Worm (Caenorhabditis elegans) whole organism, young adult: Measurements from ENCODE around the gene F18E3.11.

Experiments used
- C06A6.2 ChIP-seq: fragments of 200-800 bp; sonication (Bioruptor generic); conservative IDR thresholded peaks from 2 replicates; pipeline ENCODE4 v1.3.6; 2022; ENCODE audit warnings: missing genetic modification characterization, missing compliant biosample characterization
- C17E4.6 ChIP-seq: fragments of 200-800 bp; sonication (Bioruptor generic); IDR thresholded peaks from 2 replicates; pipeline ENCODE4 v1.3.6; 2022; ENCODE audit warnings: missing genetic modification reagents, missing genetic modification characterization, missing compliant biosample characterization
- D2030.7 ChIP-seq: fragments of 200-800 bp; sonication (Bioruptor generic); IDR thresholded peaks from 2 replicates; pipeline ENCODE4 v1.3.6; 2022; ENCODE audit warnings: missing genetic modification reagents, missing genetic modification characterization, missing compliant biosample characterization
- F49E8.2 ChIP-seq: sonication (generic microtip); optimal IDR thresholded peaks from 3 replicates; lab custom pipeline; 2017; ENCODE audit warnings: missing genetic modification characterization, mild to moderate bottlenecking, missing compliant biosample characterization, antibody characterized with exemption, moderate library complexity; ENCODE audit not compliant: insufficient read depth
- Y53G8AR.9 ChIP-seq: fragments of 200-800 bp; sonication (Bioruptor generic); conservative IDR thresholded peaks from 2 replicates; pipeline ENCODE4 v1.3.6; 2022; ENCODE audit warnings: missing genetic modification reagents, missing genetic modification characterization, missing compliant biosample characterization
- Y67H2A.10 ChIP-seq: fragments of 200-800 bp; sonication (Bioruptor generic); conservative IDR thresholded peaks from 2 replicates; pipeline ENCODE4 v1.3.6; 2022; ENCODE audit warnings: missing genetic modification reagents, missing genetic modification characterization, missing compliant biosample characterization
- aptf-2 ChIP-seq: fragments of 200-800 bp; sonication (Bioruptor generic); conservative IDR thresholded peaks from 2 replicates; pipeline ENCODE4 v1.3.6; 2022; ENCODE audit warnings: missing genetic modification reagents, missing genetic modification characterization, missing compliant biosample characterization
- aptf-3 ChIP-seq: fragments of 200-800 bp; sonication (Bioruptor generic); IDR thresholded peaks from 2 replicates; pipeline ENCODE4 v1.3.6; 2022; ENCODE audit warnings: missing genetic modification characterization, missing compliant biosample characterization
- attf-3 ChIP-seq: fragments of 200-800 bp; sonication (Bioruptor generic); conservative IDR thresholded peaks from 2 replicates; pipeline ENCODE4 v1.3.6; 2022; ENCODE audit warnings: missing genetic modification reagents, missing genetic modification characterization, missing compliant biosample characterization
- attf-6 ChIP-seq: fragments of 200-800 bp; sonication (Bioruptor generic); IDR thresholded peaks from 2 replicates; pipeline ENCODE4 v1.3.6; 2022; ENCODE audit warnings: missing genetic modification reagents, missing genetic modification characterization, missing compliant biosample characterization
- bed-2 ChIP-seq: fragments of 200-800 bp; sonication (Bioruptor generic); IDR thresholded peaks from 2 replicates; pipeline ENCODE4 v1.3.6; 2022; ENCODE audit warnings: missing genetic modification reagents, missing genetic modification characterization, missing compliant biosample characterization
- ccch-3 ChIP-seq: fragments of 200-800 bp; sonication (Bioruptor generic); optimal IDR thresholded peaks from 2 replicates; lab custom pipeline; 2018; ENCODE audit warnings: mild to moderate bottlenecking, missing genetic modification characterization, missing compliant biosample characterization
- cebp-1 ChIP-seq, 2 experiments: fragments of 200-800 bp in 1 of 2; sonication (Bioruptor generic) in 1 of 2; sonication (generic microtip) in 1 of 2; IDR thresholded peaks in 1 of 2; optimal IDR thresholded peaks in 1 of 2; 2 replicates each; pipeline versions ENCODE4 v1.3.6 to Lab custom; 2017 to 2022; ENCODE audit warnings: missing compliant biosample characterization in 2 of 2, missing genetic modification characterization in 2 of 2, mild to moderate bottlenecking in 1 of 2, missing genetic modification reagents in 1 of 2, moderate library complexity in 1 of 2
- cebp-2 ChIP-seq: fragments of 200-800 bp; sonication (Bioruptor generic); IDR thresholded peaks from 2 replicates; pipeline ENCODE4 v1.3.6; 2022; ENCODE audit warnings: missing genetic modification characterization, missing compliant biosample characterization
- ceh-58 ChIP-seq: fragments of 200-800 bp; sonication (Bioruptor generic); IDR thresholded peaks from 2 replicates; pipeline ENCODE4 v1.3.6; 2022; ENCODE audit warnings: missing genetic modification characterization, missing compliant biosample characterization
- ceh-91 ChIP-seq: fragments of 200-800 bp; sonication (Bioruptor generic); IDR thresholded peaks from 2 replicates; pipeline ENCODE4 v1.3.6; 2022; ENCODE audit warnings: missing genetic modification reagents, missing genetic modification characterization, missing compliant biosample characterization
- dox-1 ChIP-seq: fragments of 200-800 bp; sonication (Bioruptor generic); IDR thresholded peaks from 2 replicates; pipeline ENCODE4 v1.3.6; 2022; ENCODE audit warnings: missing genetic modification reagents, missing genetic modification characterization, missing compliant biosample characterization
- efl-1 ChIP-seq: fragments of 150-350 bp; optimal IDR thresholded peaks from 2 replicates; lab custom pipeline; 2014; ENCODE audit warnings: missing biosample characterization, missing genetic modification reagents, missing genetic modification characterization
- egl-18 ChIP-seq: fragments of 200-800 bp; sonication (Bioruptor generic); IDR thresholded peaks from 2 replicates; pipeline ENCODE4 v1.3.6; 2022; ENCODE audit warnings: missing genetic modification reagents, missing genetic modification characterization, missing compliant biosample characterization
- gei-17 ChIP-seq: fragments of 200-800 bp; sonication (Bioruptor generic); optimal IDR thresholded peaks from 2 replicates; lab custom pipeline; 2018; ENCODE audit warnings: mild to moderate bottlenecking, missing genetic modification characterization, missing compliant biosample characterization
- him-1 ChIP-seq: sonication (generic microtip); optimal IDR thresholded peaks from 2 replicates; lab custom pipeline; 2016; ENCODE audit warnings: missing genotype, missing genetic modification reagents, missing genetic modification characterization, missing compliant biosample characterization
- hlh-26 ChIP-seq: fragments of 200-800 bp; sonication (Bioruptor generic); conservative IDR thresholded peaks from 2 replicates; pipeline ENCODE4 v1.3.6; 2022; ENCODE audit warnings: missing genetic modification reagents, missing genetic modification characterization, missing compliant biosample characterization
- hsf-1 ChIP-seq: fragments of 200-800 bp; sonication (Bioruptor generic); IDR thresholded peaks from 2 replicates; pipeline ENCODE4 v1.3.6; 2022; ENCODE audit warnings: missing genetic modification reagents, missing genetic modification characterization, missing compliant biosample characterization
- lin-35 ChIP-seq, 3 experiments: fragments of 150-350 bp in 2 of 3; sonication (generic microtip) in 1 of 3; optimal IDR thresholded peaks; 2 replicates each; lab custom pipeline; 2014 to 2018; ENCODE audit warnings: missing biosample characterization in 3 of 3, missing genetic modification characterization in 3 of 3, missing genetic modification reagents in 3 of 3
- lin-40 ChIP-seq: sonication (generic microtip); optimal IDR thresholded peaks from 2 replicates; lab custom pipeline; 2016; ENCODE audit warnings: missing genetic modification characterization, mild to moderate bottlenecking, missing compliant biosample characterization, missing genotype, missing genetic modification reagents
- lin-54 ChIP-seq: fragments of 200-800 bp; sonication (Bioruptor generic); optimal IDR thresholded peaks from 2 replicates; lab custom pipeline; 2018; ENCODE audit warnings: mild to moderate bottlenecking, missing genetic modification characterization, missing compliant biosample characterization
- lsy-27 ChIP-seq: sonication (generic microtip); optimal IDR thresholded peaks from 2 replicates; lab custom pipeline; 2017; ENCODE audit warnings: missing genetic modification characterization, mild to moderate bottlenecking, missing compliant biosample characterization, antibody characterized with exemption, missing genotype, borderline replicate concordance; ENCODE audit not compliant: insufficient read depth
- mcd-1 ChIP-seq: fragments of 200-800 bp; sonication (Bioruptor generic); IDR thresholded peaks from 2 replicates; pipeline ENCODE4 v1.3.6; 2022; ENCODE audit warnings: missing genetic modification reagents, missing genetic modification characterization, missing compliant biosample characterization
- nfya-1 ChIP-seq: sonication (generic microtip); optimal IDR thresholded peaks from 2 replicates; lab custom pipeline; 2017; ENCODE audit warnings: antibody characterized with exemption, missing compliant biosample characterization, missing genetic modification characterization, borderline replicate concordance; ENCODE audit not compliant: insufficient read depth
- nfyb-1 ChIP-seq: fragments of 200-800 bp; sonication (Bioruptor generic); IDR thresholded peaks from 2 replicates; pipeline ENCODE4 v1.3.6; 2022; ENCODE audit warnings: missing genetic modification reagents, missing genetic modification characterization, missing compliant biosample characterization
- nhr-80 ChIP-seq: sonication (generic microtip); optimal IDR thresholded peaks from 2 replicates; lab custom pipeline; 2016; ENCODE audit warnings: missing genetic modification characterization, missing compliant biosample characterization
- rcor-1 ChIP-seq: fragments of 200-800 bp; sonication (Bioruptor generic); IDR thresholded peaks from 2 replicates; pipeline ENCODE4 v1.3.6; 2022; ENCODE audit warnings: missing genetic modification reagents, missing genetic modification characterization, missing compliant biosample characterization
- rpc-1 ChIP-seq, 2 experiments: fragments of 150-350 bp in 1 of 2; sonication (generic microtip) in 1 of 2; optimal IDR thresholded peaks; 2 replicates each; lab custom pipeline; 2014 to 2018; ENCODE audit warnings: missing biosample characterization in 1 of 2, missing genetic modification characterization in 1 of 2, missing genetic modification reagents in 1 of 2, missing genotype in 1 of 2
- sdz-38 ChIP-seq: sonication (generic microtip); optimal IDR thresholded peaks from 2 replicates; lab custom pipeline; 2016; ENCODE audit warnings: missing genotype, missing genetic modification characterization, missing compliant biosample characterization
- sea-2 ChIP-seq: fragments of 200-800 bp; sonication (Bioruptor generic); IDR thresholded peaks from 2 replicates; pipeline ENCODE4 v1.3.6; 2022; ENCODE audit warnings: missing genetic modification characterization, missing compliant biosample characterization
- sptf-2 ChIP-seq: fragments of 200-800 bp; sonication (Bioruptor generic); optimal IDR thresholded peaks from 2 replicates; lab custom pipeline; 2018; ENCODE audit warnings: mild to moderate bottlenecking, missing genetic modification characterization, missing compliant biosample characterization
- zfh-2 ChIP-seq: fragments of 200-800 bp; sonication (Bioruptor generic); conservative IDR thresholded peaks from 2 replicates; pipeline ENCODE4 v1.3.6; 2022; ENCODE audit warnings: missing genetic modification reagents, missing genetic modification characterization, missing compliant biosample characterization
- zim-3 ChIP-seq: sonication (generic microtip); optimal IDR thresholded peaks from 2 replicates; lab custom pipeline; 2017; ENCODE audit warnings: mild to moderate bottlenecking, missing genetic modification characterization, moderate library complexity, missing compliant biosample characterization
- ztf-18 ChIP-seq: sonication (generic microtip); optimal IDR thresholded peaks from 2 replicates; lab custom pipeline; 2016; ENCODE audit warnings: missing genotype, mild to moderate bottlenecking, missing genetic modification characterization, missing compliant biosample characterization

Gene F18E3.11

ce11 chrV:7408520-7408919 is 4.8 kb upstream of the F18E3.11 start, which contains the start of gene srt-6:
srt-6 (minus strand) TSS chrV:7408814.
- TF ChIP-seq rcor-1 (GFP tag; lab: Robert Waterston, UW) (no peak), attf-3 (GFP tag; lab: Robert Waterston, UW) (no peak), lin-54 (GFP tag; lab: Kevin White, UChicago) (no peak), aptf-2 (no peak), cebp-1 (GFP tag; IDR thresholded peaks at IDR 0.05; lab: Robert Waterston, UW) (no peak), cebp-1 (tag; optimal IDR thresholded peaks at IDR 0.05; lab: Kevin White, UChicago) (no peak), cebp-2 (GFP tag; lab: Robert Waterston, UW) (no peak), mcd-1 (no peak), hsf-1 (no peak), ceh-58 (GFP tag; lab: Robert Waterston, UW) (no peak), zfh-2 (GFP tag; lab: Robert Waterston, UW) (no peak), zim-3 (tag; lab: Kevin White, UChicago) (no peak), ccch-3 (GFP tag; lab: Kevin White, UChicago) (no peak), sea-2 (GFP tag; lab: Robert Waterston, UW) (no peak), Y53G8AR.9 (GFP tag; lab: Robert Waterston, UW) (no peak)

ce11 chrV:7409599-7409998 is 3.7 kb upstream of the F18E3.11 start, which contains the start of gene R13D7.2:
R13D7.2 (plus strand) TSS chrV:7409899.
- TF ChIP-seq sdz-38 (tag; lab: Kevin White, UChicago) (no peak), ztf-18 (no peak), sptf-2 (GFP tag; lab: Kevin White, UChicago) (no peak), rcor-1 (GFP tag; lab: Robert Waterston, UW) (no peak), Y67H2A.10 (GFP tag; lab: Robert Waterston, UW) (no peak), gei-17 (GFP tag; lab: Kevin White, UChicago) (no peak), efl-1 (no peak), ceh-91 (GFP tag; lab: Robert Waterston, UW) (no peak), lin-40 (tag; lab: Kevin White, UChicago) (no peak), lsy-27 (tag; lab: Kevin White, UChicago) (no peak), ccch-3 (GFP tag; lab: Kevin White, UChicago) (no peak), nhr-80 (tag; lab: Kevin White, UChicago) (no peak), hsf-1 (no peak), D2030.7 (GFP tag; lab: Robert Waterston, UW) (no peak), nfyb-1 (GFP tag; lab: Robert Waterston, UW) (no peak)

DNA sequence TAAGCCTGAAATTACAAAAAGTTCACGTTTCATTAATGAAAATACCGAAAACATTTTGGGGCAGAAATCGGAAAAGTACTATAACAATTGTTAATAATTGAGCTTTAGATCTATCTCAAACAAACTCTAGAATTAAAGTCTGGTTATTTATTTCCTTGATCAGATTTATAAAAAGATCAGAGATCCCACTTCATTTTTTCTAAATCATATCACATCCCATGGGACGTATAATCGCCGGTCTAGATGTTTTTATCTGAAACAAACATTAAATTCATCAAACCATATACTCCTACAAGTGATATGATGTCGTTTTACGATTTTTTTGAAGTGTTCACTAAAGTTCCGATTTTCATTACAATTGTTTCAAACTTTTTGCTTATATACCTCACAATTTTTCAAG is 1.6 kb upstream of the F18E3.11 start, which contains the start of gene str-41:
TSS of gene str-41 (plus strand) at position 301 of the 400 bp plus-strand sequence.
- TF ChIP-seq bed-2 (GFP tag; lab: Robert Waterston, UW) (no peak), nfya-1 (tag; lab: Kevin White, UChicago) (no peak), attf-6 (GFP tag; lab: Robert Waterston, UW) (no peak), aptf-3 (GFP tag; lab: Robert Waterston, UW) (no peak), C06A6.2 (GFP tag; lab: Robert Waterston, UW) (no peak), egl-18 (GFP tag; lab: Robert Waterston, UW) (no peak), dox-1 (GFP tag; lab: Robert Waterston, UW) (no peak), sptf-2 (GFP tag; lab: Kevin White, UChicago) (no peak), hlh-26 (no peak), him-1 (tag; lab: Kevin White, UChicago) (no peak), rcor-1 (GFP tag; lab: Robert Waterston, UW) (no peak), sdz-38 (tag; lab: Kevin White, UChicago) (no peak), cebp-2 (GFP tag; lab: Robert Waterston, UW) (no peak), C17E4.6 (GFP tag; lab: Robert Waterston, UW) (no peak), lin-35 (GFP tag; optimal IDR thresholded peaks at IDR 0.05; lab: Kevin White, UChicago) (no peak), F49E8.2 (no peak), lsy-27 (tag; lab: Kevin White, UChicago) (no peak), rpc-1 (optimal IDR thresholded peaks at IDR 0.05; lab: Kevin White, UChicago) (no peak), rpc-1 (tag; optimal IDR thresholded peaks at IDR 0.05; lab: Kevin White, UChicago) (no peak)
